Worm (Caenorhabditis elegans): ENCODE results near the gene F38A5.22.

- TF ChIP-seq R02D3.7 (tag; optimal IDR thresholded peaks at IDR 0.05) = no peak
- TF ChIP-seq unc-39 (tag; optimal IDR thresholded peaks at IDR 0.05) = no peak
- no peak for TF ChIP-seq zag-1 (tag; optimal IDR thresholded peaks at IDR 0.05)
- no peak for TF ChIP-seq fos-1 (tag; optimal IDR thresholded peaks at IDR 0.05)
- TF ChIP-seq egl-27 (tag; optimal IDR thresholded peaks at IDR 0.05) = no peak
Observed at ce11 chrIV:6623390-6623789, 27.6 kb upstream of the F38A5.22 start, which contains the start of gene C01B10.44.

Measured in whole organism, L2 larva.